Fruit fly (Drosophila melanogaster): Measurements from ENCODE around the gene CG10866.

dm6 chr3L:3949205-3949604 lies 11.4 kb upstream of the CG10866 start, which contains the start of gene CG14983:
- TF ChIP-seq HLH106 (tag; optimal IDR thresholded peaks at IDR 0.05) (no peak), pan (optimal IDR thresholded peaks at IDR 0.05) (no peak), CG32264 (GFP tag; optimal IDR thresholded peaks at IDR 0.05) (no peak)
